Worm (Caenorhabditis elegans): ENCODE measurements around the gene stip-1.

Gene stip-1

ce11 chrII:10321410-10321809, 28.4 kb downstream of the stip-1 start, which contains the start of gene idpp-4:
TSS of gene idpp-4 (plus strand) at chrII:10321460.
- TF ChIP-seq W03F9.2 (tag; optimal IDR thresholded peaks at IDR 0.05) (no peak), him-1 (tag; optimal IDR thresholded peaks at IDR 0.05) (no peak), dao-5 (tag; optimal IDR thresholded peaks at IDR 0.05) (no peak)

ce11 chrII:10317007-10317406, 32.8 kb downstream of the stip-1 start, which contains the start of gene M02G9.4:
TSS of gene M02G9.4 (plus strand) at chrII:10317307.
- no peak for TF ChIP-seq him-1 (tag; optimal IDR thresholded peaks at IDR 0.05)
- TF ChIP-seq W03F9.2 (tag; optimal IDR thresholded peaks at IDR 0.05): no peak
- TF ChIP-seq dao-5 (tag; optimal IDR thresholded peaks at IDR 0.05): no peak

DNA sequence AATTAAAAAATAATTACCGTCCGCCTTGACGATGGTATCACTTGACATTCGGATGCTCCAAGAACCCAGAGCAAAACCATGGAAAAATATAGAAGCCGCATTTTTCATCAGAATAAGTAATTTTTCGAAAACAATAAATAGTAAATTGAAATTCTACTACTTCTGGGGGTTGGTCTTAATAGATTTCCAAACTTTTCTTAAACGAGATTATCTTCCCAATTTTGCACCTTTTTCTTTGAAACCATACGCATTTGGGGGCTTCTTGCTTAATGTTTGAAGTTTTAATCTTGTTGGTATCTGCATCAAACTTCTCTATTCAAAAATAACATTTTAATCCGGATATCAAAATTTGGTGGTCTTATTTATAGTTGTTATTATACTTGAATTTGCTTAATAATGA, 33.7 kb downstream of the stip-1 start, which contains the start of gene gcy-5:
Gene gcy-5 (minus strand): TSS at position 101 of the 400 bp plus-strand sequence.
- no peak for TF ChIP-seq W03F9.2 (tag; optimal IDR thresholded peaks at IDR 0.05)

DNA sequence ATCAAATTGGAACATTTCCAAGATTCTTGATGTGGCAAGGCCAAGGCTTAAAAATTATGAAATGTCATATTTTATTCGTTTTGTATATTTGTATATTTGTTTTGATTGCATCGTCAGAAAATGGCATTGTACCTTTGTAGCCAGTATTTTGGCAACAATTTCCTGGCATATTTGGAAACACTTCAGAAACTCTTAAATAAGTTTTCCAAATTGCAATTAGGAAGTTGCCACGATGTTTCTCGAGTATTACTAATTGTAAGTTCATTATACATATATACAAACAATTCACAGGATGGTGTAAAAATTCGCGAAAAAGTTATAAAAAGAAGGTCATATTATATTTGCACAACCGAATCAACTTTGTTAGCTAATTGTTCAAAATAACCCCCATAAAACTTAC, 34.6 kb downstream of the stip-1 start, which contains the start of gene idpp-8:
Gene idpp-8 (plus strand): TSS at position 301 of the 400 bp plus-strand sequence.
- no peak for TF ChIP-seq dao-5 (tag; optimal IDR thresholded peaks at IDR 0.05)

- TF ChIP-seq dao-5 (tag; optimal IDR thresholded peaks at IDR 0.05): no peak
- no peak for TF ChIP-seq him-1 (tag; optimal IDR thresholded peaks at IDR 0.05)
- TF ChIP-seq W03F9.2 (tag; optimal IDR thresholded peaks at IDR 0.05): no peak
Measured at ce11 chrII:10311973-10312372, 37.8 kb downstream of the stip-1 start, which contains the start of gene srlf-34. TSS of gene srlf-34 (plus strand) at chrII:10312293.

ce11 chrII:10309337-10309736, 40.5 kb downstream of the stip-1 start, which contains the start of gene ZK970.8:
TSS of gene ZK970.8 (plus strand) at chrII:10309637.
- no peak for TF ChIP-seq him-1 (tag; optimal IDR thresholded peaks at IDR 0.05)
- no peak for TF ChIP-seq W03F9.2 (tag; optimal IDR thresholded peaks at IDR 0.05)
- no peak for TF ChIP-seq dao-5 (tag; optimal IDR thresholded peaks at IDR 0.05)

ce11 chrII:10308726-10309125, 41.1 kb downstream of the stip-1 start, which contains the start of gene gcy-4:
TSS of gene gcy-4 (minus strand) at chrII:10308826.
- TF ChIP-seq him-1 (tag; optimal IDR thresholded peaks at IDR 0.05) (no peak), dao-5 (tag; optimal IDR thresholded peaks at IDR 0.05) (no peak), W03F9.2 (tag; optimal IDR thresholded peaks at IDR 0.05) (no peak)

- no peak for TF ChIP-seq him-1 (tag; optimal IDR thresholded peaks at IDR 0.05)
- TF ChIP-seq W03F9.2 (tag; optimal IDR thresholded peaks at IDR 0.05): peak; percentile 56
- no peak for TF ChIP-seq dao-5 (tag; optimal IDR thresholded peaks at IDR 0.05)
Measured at ce11 chrII:10303663-10304115, 46.1 kb downstream of the stip-1 start, which contains the start of gene vha-9. TSS of gene vha-9 (minus strand) at chrII:10303713.

- TF ChIP-seq dao-5 (tag; optimal IDR thresholded peaks at IDR 0.05) (no peak), him-1 (tag; optimal IDR thresholded peaks at IDR 0.05) (no peak), W03F9.2 (tag; optimal IDR thresholded peaks at IDR 0.05) (no peak)
Measured at ce11 chrII:10302646-10303045, 47.2 kb downstream of the stip-1 start, which contains the start of gene clpp-1. TSS of gene clpp-1 (minus strand) at chrII:10302842.

- peak; percentile 84 for TF ChIP-seq W03F9.2 (tag; optimal IDR thresholded peaks at IDR 0.05)
- no peak for TF ChIP-seq dao-5 (tag; optimal IDR thresholded peaks at IDR 0.05)
- TF ChIP-seq him-1 (tag; optimal IDR thresholded peaks at IDR 0.05): peak; percentile 59
Measured at ce11 chrII:10300954-10301353, 48.9 kb downstream of the stip-1 start, which contains the start of gene mdt-22. TSS of gene mdt-22 (plus strand) at chrII:10301216.

DNA sequence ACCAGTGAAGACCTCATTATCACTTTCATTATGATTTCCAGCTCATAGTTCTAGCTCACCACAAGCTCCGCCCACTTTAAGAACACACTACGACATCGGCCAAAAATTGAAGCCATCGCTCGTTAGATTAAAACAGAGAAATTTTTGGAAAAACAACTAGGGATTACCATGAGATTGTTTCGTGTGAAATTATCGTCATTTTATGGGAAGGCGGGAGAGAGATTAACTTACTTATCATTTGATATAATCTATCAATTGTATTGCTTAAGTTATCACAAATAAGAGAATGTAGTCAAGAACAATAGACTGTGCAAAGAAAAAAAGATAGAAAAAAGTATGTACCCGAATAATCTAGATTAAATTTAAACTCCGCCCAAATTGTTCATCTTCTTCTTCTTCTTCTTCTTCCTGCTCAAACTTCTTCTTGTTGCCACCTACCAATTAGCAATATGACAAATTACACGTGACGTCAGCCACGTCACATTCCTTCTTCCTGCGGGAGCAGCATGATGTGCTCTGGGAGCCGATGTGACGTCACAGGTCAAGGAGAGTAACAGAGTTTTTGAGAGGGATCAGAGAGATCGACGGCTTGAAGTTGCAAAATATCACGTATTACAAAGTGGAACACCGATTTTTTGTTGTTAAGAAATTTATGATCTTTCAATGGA, 49.6 kb downstream of the stip-1 start, which contains the start of gene nep-26:
Gene nep-26 (minus strand): TSS at position 51 of the 668 bp plus-strand sequence.
- TF ChIP-seq dao-5 (tag; optimal IDR thresholded peaks at IDR 0.05) (no peak), W03F9.2 (tag; optimal IDR thresholded peaks at IDR 0.05) (no peak), him-1 (tag; optimal IDR thresholded peaks at IDR 0.05) (no peak)
